Worm (Caenorhabditis elegans): ENCODE data around the gene Y4C6B.4.
A peak's percentile ranks its signal among the peaks of the same experiment; 100 is the strongest.

The Y4C6B.4 gene

ce11 chrIV:5318835-5319303 is 7.4 kb upstream of the Y4C6B.4 start, which contains the start of gene slc-46A (continued):
- no peak for TF ChIP-seq hlh-17 (GFP tag; optimal IDR thresholded peaks at IDR 0.05; ENCODE audit: borderline replicate concordance)
- TF ChIP-seq C04F5.9 (tag; optimal IDR thresholded peaks at IDR 0.05) = no peak
- peak; percentile 77 for TF ChIP-seq nhr-85 (tag)
- no peak for TF ChIP-seq vab-15 (tag; optimal IDR thresholded peaks at IDR 0.05)
- no peak for TF ChIP-seq nhr-19 (GFP tag; conservative IDR thresholded peaks at IDR 0.05)
- no peak for TF ChIP-seq ceh-82 (tag; optimal IDR thresholded peaks at IDR 0.05)
- no peak for TF ChIP-seq lin-13 (GFP tag; optimal IDR thresholded peaks at IDR 0.05)
- TF ChIP-seq efl-1 (optimal IDR thresholded peaks at IDR 0.05) = peak; percentile 49 to 50
- peak in 1 of 2 experiments; percentile 18 for TF ChIP-seq efl-1 (GFP tag; optimal IDR thresholded peaks at IDR 0.05 in 1 of 2)
- TF ChIP-seq hlh-4 (tag; optimal IDR thresholded peaks at IDR 0.05) = no peak
- no peak for TF ChIP-seq alr-1 (tag; optimal IDR thresholded peaks at IDR 0.05; ENCODE audit: borderline replicate concordance)
- no peak for TF ChIP-seq nhr-47 (tag; optimal IDR thresholded peaks at IDR 0.05)
- TF ChIP-seq isw-1 (GFP tag; IDR thresholded peaks at IDR 0.05) = no peak
- TF ChIP-seq swsn-7 (tag; optimal IDR thresholded peaks at IDR 0.05) = peak; percentile 24
- TF ChIP-seq fkh-10 (GFP tag; optimal IDR thresholded peaks at IDR 0.05) = no peak
- TF ChIP-seq irx-1 (tag; optimal IDR thresholded peaks at IDR 0.05) = no peak
- TF ChIP-seq mep-1 (tag; optimal IDR thresholded peaks at IDR 0.05) = peak; percentile 20
- TF ChIP-seq grh-1 (GFP tag; IDR thresholded peaks at IDR 0.05) = no peak
- TF ChIP-seq fkh-8 (tag; optimal IDR thresholded peaks at IDR 0.05) = no peak
- TF ChIP-seq F16B12.6 (tag; optimal IDR thresholded peaks at IDR 0.05) = no peak
- no peak for TF ChIP-seq aha-1 (tag; optimal IDR thresholded peaks at IDR 0.05)
- no peak for TF ChIP-seq C34B4.2 (tag; optimal IDR thresholded peaks at IDR 0.05)
- no peak for TF ChIP-seq sptf-1 (tag; optimal IDR thresholded peaks at IDR 0.05)
- TF ChIP-seq snu-23 (GFP tag; optimal IDR thresholded peaks at IDR 0.05) = no peak
- TF ChIP-seq nhr-20 (tag; optimal IDR thresholded peaks at IDR 0.05) = peak; percentile 43
- TF ChIP-seq nhr-84 (tag; optimal IDR thresholded peaks at IDR 0.05) = no peak
- TF ChIP-seq zip-4 (GFP tag; optimal IDR thresholded peaks at IDR 0.05) = no peak
- TF ChIP-seq aly-2 (tag; optimal IDR thresholded peaks at IDR 0.05) = no peak
- no peak for TF ChIP-seq efl-3 (GFP tag; optimal IDR thresholded peaks at IDR 0.05)
- TF ChIP-seq elt-2 (tag; optimal IDR thresholded peaks at IDR 0.05) = peak; percentile 2
- peak in 1 of 6 experiments; percentile 8 for TF ChIP-seq elt-3 (tag; optimal IDR thresholded peaks at IDR 0.05)
- TF ChIP-seq lsy-2 (tag; optimal IDR thresholded peaks at IDR 0.05) = peak; percentile 20 to 24
- no peak for TF ChIP-seq fos-1 (tag; optimal IDR thresholded peaks at IDR 0.05)
- peak in 2 of 3 experiments; percentile 0 to 8 for TF ChIP-seq dpl-1 (GFP tag; optimal IDR thresholded peaks at IDR 0.05)
- no peak for TF ChIP-seq skn-1 (tag; optimal IDR thresholded peaks at IDR 0.05)
- no peak for TF ChIP-seq nhr-90 (tag; optimal IDR thresholded peaks at IDR 0.05; ENCODE audit: poor library complexity)
- TF ChIP-seq mdl-1 (tag; optimal IDR thresholded peaks at IDR 0.05) = no peak
- TF ChIP-seq tbx-2 (tag; optimal IDR thresholded peaks at IDR 0.05) = no peak
- no peak for TF ChIP-seq Y116A8C.19 (tag; optimal IDR thresholded peaks at IDR 0.05; ENCODE audit: borderline replicate concordance)
- no peak for TF ChIP-seq unc-130 (tag; optimal IDR thresholded peaks at IDR 0.05)
- no peak for TF ChIP-seq jun-1 (tag; optimal IDR thresholded peaks at IDR 0.05)
- TF ChIP-seq mab-9 (GFP tag; IDR thresholded peaks at IDR 0.05) = no peak
- no peak for TF ChIP-seq blmp-1 (tag; optimal IDR thresholded peaks at IDR 0.05)
- no peak for TF ChIP-seq zag-1 (tag; optimal IDR thresholded peaks at IDR 0.05)
- no peak for TF ChIP-seq ces-1 (GFP tag; optimal IDR thresholded peaks at IDR 0.05)
- TF ChIP-seq ama-1 (optimal IDR thresholded peaks at IDR 0.05) = no peak
- TF ChIP-seq lin-39 (tag; optimal IDR thresholded peaks at IDR 0.05) = no peak
